Worm (Caenorhabditis elegans) whole organism, L2 larva: ENCODE measurements around the gene C27A7.6.

ENCODE experiments used
- blmp-1 ChIP-seq: sonication (generic microtip); optimal IDR thresholded peaks from 2 replicates; lab custom pipeline; 2017; ENCODE audit warnings: missing genetic modification characterization, mild to moderate bottlenecking, missing compliant biosample characterization, antibody characterized with exemption, moderate library complexity; ENCODE audit not compliant: insufficient read depth
- crh-2 ChIP-seq: sonication (generic microtip); optimal IDR thresholded peaks from 2 replicates; lab custom pipeline; 2017; ENCODE audit warnings: missing biosample characterization, missing genetic modification characterization
- egl-27 ChIP-seq: sonication (generic microtip); optimal IDR thresholded peaks from 3 replicates; lab custom pipeline; 2017; ENCODE audit warnings: missing biosample characterization, missing genetic modification reagents, missing genetic modification characterization
- nhr-11 ChIP-seq: fragments of 150-350 bp; optimal IDR thresholded peaks from 2 replicates; lab custom pipeline; 2014; ENCODE audit warnings: missing biosample characterization, missing genetic modification characterization
- nhr-12 ChIP-seq: fragments of 150-350 bp; optimal IDR thresholded peaks from 2 replicates; lab custom pipeline; 2014; ENCODE audit warnings: missing biosample characterization, missing genetic modification characterization
- nhr-25 ChIP-seq: fragments of 150-350 bp; sonication (generic microtip); optimal IDR thresholded peaks from 3 replicates; lab custom pipeline; 2014; ENCODE audit warnings: missing biosample characterization, missing genetic modification characterization
- nhr-6 ChIP-seq: fragments of 150-350 bp; optimal IDR thresholded peaks from 2 replicates; lab custom pipeline; 2014; ENCODE audit warnings: missing biosample characterization, missing genetic modification characterization

- TF ChIP-seq nhr-11 (tag; lab: Kevin White, UChicago) (no peak), crh-2 (tag; lab: Kevin White, UChicago) (no peak), nhr-6 (tag; lab: Kevin White, UChicago) (no peak), egl-27 (tag; lab: Kevin White, UChicago) (no peak), nhr-25 (tag; lab: Kevin White, UChicago) (no peak), nhr-12 (tag; lab: Kevin White, UChicago) (no peak), blmp-1 (tag; lab: Kevin White, UChicago) (no peak)
Measured at ce11 chrV:12137942-12138341, 7.4 kb upstream of the C27A7.6 start.
